ENCODE assay signal across 2 worm cellular contexts in genomic region chrV:13882192-13882591, ce11.
A peak's percentile ranks its signal among the peaks of the same experiment; 100 is the strongest.
TF ChIP-seq lines count a peak whose summit lies in the region.

No protein-coding gene starts in this region.

TF ChIP-seq in whole organism, L1 larva, 84 proteins besides CTCF, POLR2A, EP300 and RAD21:
- TF ChIP-seq unc-98 (GFP tag; IDR thresholded peaks at IDR 0.05; lab: Robert Waterston, UW): peak; percentile 53; the same call in 1 of the 2 replicates
- TF ChIP-seq isw-1 (GFP tag; IDR thresholded peaks at IDR 0.05; lab: Robert Waterston, UW): peak; percentile 11; the same call in 1 of the 2 replicates

TF ChIP-seq in whole organism, young adult, 124 proteins besides CTCF, POLR2A, EP300 and RAD21:
- peak; percentile 24; the same call in 1 of the 2 replicates for TF ChIP-seq D2030.7 (GFP tag; IDR thresholded peaks at IDR 0.05; lab: Robert Waterston, UW)
- TF ChIP-seq F33H1.4 (GFP tag; IDR thresholded peaks at IDR 0.05; lab: Robert Waterston, UW): peak; percentile 73
TF ChIP-seq in whole organism, young adult: peak in this region for 2; not testable (repeated sequence) for 122.
